Worm (Caenorhabditis elegans): ENCODE measurements around the gene Y77E11A.12.
A peak's percentile ranks its signal among the peaks of the same experiment; 100 is the strongest.

Y77E11A.12 gene

ce11 chrIV:1459826-1460489, 15.0 kb downstream of the Y77E11A.12 start:
- TF ChIP-seq F13H6.1 (tag; optimal IDR thresholded peaks at IDR 0.05): no peak
- TF ChIP-seq fos-1 (tag; optimal IDR thresholded peaks at IDR 0.05): no peak
- TF ChIP-seq ceh-16 (tag; optimal IDR thresholded peaks at IDR 0.05): no peak
- TF ChIP-seq ztf-1 (GFP tag; conservative IDR thresholded peaks at IDR 0.05): no peak
- TF ChIP-seq peb-1 (tag; optimal IDR thresholded peaks at IDR 0.05): no peak
- no peak for TF ChIP-seq lsy-2 (tag; optimal IDR thresholded peaks at IDR 0.05)
- no peak for TF ChIP-seq nhr-77 (tag; optimal IDR thresholded peaks at IDR 0.05)
- no peak for TF ChIP-seq ceh-82 (tag; optimal IDR thresholded peaks at IDR 0.05)
- no peak for TF ChIP-seq alr-1 (tag; optimal IDR thresholded peaks at IDR 0.05)
- TF ChIP-seq sma-3 (GFP tag; optimal IDR thresholded peaks at IDR 0.05): no peak

- TF ChIP-seq sma-9 (GFP tag; optimal IDR thresholded peaks at IDR 0.05) (no peak), sma-9 (tag; optimal IDR thresholded peaks at IDR 0.05) (no peak), nhr-25 (tag; optimal IDR thresholded peaks at IDR 0.05) (no peak), ztf-11 (tag; optimal IDR thresholded peaks at IDR 0.05) (no peak), C34F6.9 (tag; optimal IDR thresholded peaks at IDR 0.05) (no peak), nhr-12 (tag; optimal IDR thresholded peaks at IDR 0.05) (no peak), ceh-16 (tag; optimal IDR thresholded peaks at IDR 0.05) (no peak), skn-1 (tag; optimal IDR thresholded peaks at IDR 0.05) (no peak), F13H6.1 (tag; optimal IDR thresholded peaks at IDR 0.05) (no peak), aly-2 (tag; optimal IDR thresholded peaks at IDR 0.05) (no peak), Y55F3AM.14 (GFP tag; optimal IDR thresholded peaks at IDR 0.05) (no peak), nhr-6 (tag; optimal IDR thresholded peaks at IDR 0.05) (no peak), unc-55 (GFP tag; optimal IDR thresholded peaks at IDR 0.05) (no peak), peb-1 (tag; optimal IDR thresholded peaks at IDR 0.05) (no peak), fos-1 (tag; optimal IDR thresholded peaks at IDR 0.05) (no peak), nhr-11 (tag; optimal IDR thresholded peaks at IDR 0.05) (no peak), ZK546.5 (tag; optimal IDR thresholded peaks at IDR 0.05) (no peak), ztf-1 (GFP tag; conservative IDR thresholded peaks at IDR 0.05) (no peak), mbf-1 (tag; optimal IDR thresholded peaks at IDR 0.05) (no peak), crh-2 (tag; optimal IDR thresholded peaks at IDR 0.05) (no peak)
Measured at ce11 chrIV:1459419-1459818, 15.5 kb downstream of the Y77E11A.12 start.

- no peak for TF ChIP-seq ztf-1 (GFP tag; conservative IDR thresholded peaks at IDR 0.05)
- TF ChIP-seq Y55F3AM.14 (GFP tag; optimal IDR thresholded peaks at IDR 0.05): peak; percentile 32
Measured at ce11 chrIV:1458192-1458591, 16.7 kb downstream of the Y77E11A.12 start.

- TF ChIP-seq lin-11 (tag; optimal IDR thresholded peaks at IDR 0.05): no peak
- no peak for TF ChIP-seq sma-9 (GFP tag; optimal IDR thresholded peaks at IDR 0.05)
- no peak for TF ChIP-seq sma-9 (tag; optimal IDR thresholded peaks at IDR 0.05)
- TF ChIP-seq nhr-21 (tag; optimal IDR thresholded peaks at IDR 0.05): no peak
- no peak for TF ChIP-seq ZK546.5 (tag; optimal IDR thresholded peaks at IDR 0.05)
- no peak for TF ChIP-seq blmp-1 (tag; optimal IDR thresholded peaks at IDR 0.05; ENCODE audit: insufficient read depth)
Measured at ce11 chrIV:1456775-1457174, 18.1 kb downstream of the Y77E11A.12 start, which contains the start of gene nadk-1. nadk-1 (plus strand) TSS chrIV:1457075.

ce11 chrIV:1455006-1455405, 19.9 kb downstream of the Y77E11A.12 start:
- peak; percentile 62 for TF ChIP-seq sma-9 (GFP tag; optimal IDR thresholded peaks at IDR 0.05)
- no peak for TF ChIP-seq sma-9 (tag; optimal IDR thresholded peaks at IDR 0.05)
- no peak for TF ChIP-seq unc-39 (tag; optimal IDR thresholded peaks at IDR 0.05)
- no peak for TF ChIP-seq elt-1 (tag; optimal IDR thresholded peaks at IDR 0.05)
- peak; percentile 18 for TF ChIP-seq nhr-129 (tag; optimal IDR thresholded peaks at IDR 0.05)
- no peak for TF ChIP-seq nhr-237 (tag; optimal IDR thresholded peaks at IDR 0.05)
- TF ChIP-seq fos-1 (tag; optimal IDR thresholded peaks at IDR 0.05): peak; percentile 87
- TF ChIP-seq sma-3 (GFP tag; optimal IDR thresholded peaks at IDR 0.05): no peak
- TF ChIP-seq F13H6.1 (tag; optimal IDR thresholded peaks at IDR 0.05): peak; percentile 41
- no peak for TF ChIP-seq ceh-82 (tag; optimal IDR thresholded peaks at IDR 0.05)
- no peak for TF ChIP-seq nhr-77 (tag; optimal IDR thresholded peaks at IDR 0.05)
- TF ChIP-seq nhr-25 (tag; optimal IDR thresholded peaks at IDR 0.05): peak; percentile 6
- TF ChIP-seq blmp-1 (tag; optimal IDR thresholded peaks at IDR 0.05; ENCODE audit: insufficient read depth): no peak
- TF ChIP-seq peb-1 (tag; optimal IDR thresholded peaks at IDR 0.05): no peak
- TF ChIP-seq ceh-16 (tag; optimal IDR thresholded peaks at IDR 0.05): no peak
- no peak for TF ChIP-seq elt-3 (tag; optimal IDR thresholded peaks at IDR 0.05)
